Worm (Caenorhabditis elegans) whole organism, L2 larva: Measurements from ENCODE around the gene nprl-2.

Experiments used
- egl-27 ChIP-seq: sonication (generic microtip); optimal IDR thresholded peaks from 3 replicates; lab custom pipeline; 2017; ENCODE audit warnings: missing biosample characterization, missing genetic modification reagents, missing genetic modification characterization
- lin-39 ChIP-seq: fragments of 150-350 bp; optimal IDR thresholded peaks from 2 replicates; lab custom pipeline; 2014; ENCODE audit warnings: missing biosample characterization, missing genetic modification reagents, missing genetic modification characterization
- nhr-23 ChIP-seq: fragments of 150-350 bp; optimal IDR thresholded peaks from 2 replicates; lab custom pipeline; 2014; ENCODE audit warnings: missing biosample characterization, missing genetic modification reagents, missing genetic modification characterization
- skn-1 ChIP-seq: sonication (generic microtip); optimal IDR thresholded peaks from 2 replicates; lab custom pipeline; 2017; ENCODE audit warnings: missing biosample characterization, missing genetic modification characterization

DNA sequence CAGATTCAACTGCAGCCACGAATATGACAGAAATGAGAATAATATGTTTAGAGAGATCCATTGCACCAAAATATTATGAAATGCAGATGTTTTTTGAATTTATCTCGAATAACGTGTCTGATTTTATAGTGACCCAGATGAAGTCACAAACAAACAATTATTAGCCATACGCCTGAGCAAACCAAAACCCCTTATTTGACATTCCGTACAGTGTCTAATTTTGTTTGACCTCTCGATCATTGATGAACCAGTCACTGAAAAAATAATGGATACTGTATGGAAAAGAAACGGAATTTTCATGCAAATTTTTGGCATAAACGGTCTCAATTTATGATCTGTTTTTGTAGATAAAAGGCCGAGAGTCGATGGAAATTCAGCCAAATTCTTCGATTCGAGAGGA, 40.4 kb upstream of the nprl-2 start, which contains the start of the genes R05G6.9 and R05G6.3:
- TF ChIP-seq egl-27 (tag; lab: Kevin White, UChicago) (no peak), lin-39 (no peak), nhr-23 (no peak), skn-1 (no peak)
